Worm (Caenorhabditis elegans) whole organism, L4 larva: Measurements from ENCODE around the gene T06E4.21.
"Not testable (repeated sequence)": the region's sequence is repeated elsewhere in the genome, so short reads cannot be mapped to it uniquely, and the experiment has no call there.

Experiments
- F44E2.7 ChIP-seq: fragments of 200-800 bp; sonication (Bioruptor generic); IDR thresholded peaks from 2 replicates; pipeline ENCODE4 v2.1.2; 2022; ENCODE audit warnings: missing genetic modification characterization, missing compliant biosample characterization
- Y105C5A.15 ChIP-seq: fragments of 200-800 bp; sonication (Bioruptor generic); IDR thresholded peaks from 2 replicates; pipeline ENCODE4 v1.3.6; 2022; ENCODE audit warnings: missing genetic modification characterization, missing compliant biosample characterization
- Y48G9A.11 ChIP-seq: fragments of 200-800 bp; sonication (Bioruptor generic); IDR thresholded peaks from 2 replicates; pipeline ENCODE4 v1.3.6; 2022; ENCODE audit warnings: missing genetic modification reagents, missing genetic modification characterization, missing compliant biosample characterization
- ZK337.2 ChIP-seq: fragments of 200-800 bp; sonication (Bioruptor generic); IDR thresholded peaks from 2 replicates; pipeline ENCODE4 v1.3.6; 2022; ENCODE audit warnings: missing genetic modification reagents, missing genetic modification characterization, missing compliant biosample characterization
- ZK546.5 ChIP-seq, 2 experiments: sonication (generic microtip); optimal IDR thresholded peaks; 2 replicates each; lab custom pipeline; 2017; ENCODE audit warnings: missing biosample characterization in 2 of 2, missing genetic modification characterization in 2 of 2
- arid-1 ChIP-seq: fragments of 200-800 bp; sonication (Bioruptor generic); conservative IDR thresholded peaks from 2 replicates; pipeline ENCODE4 v1.3.6; 2022; ENCODE audit warnings: missing genetic modification reagents, missing genetic modification characterization, missing compliant biosample characterization
- ceh-28 ChIP-seq: fragments of 150-350 bp; optimal IDR thresholded peaks from 2 replicates; lab custom pipeline; 2014; ENCODE audit warnings: missing biosample characterization, missing genetic modification reagents, missing genetic modification characterization
- daf-16 ChIP-seq, 3 experiments: sonication (generic microtip); optimal IDR thresholded peaks; 2 replicates each; lab custom pipeline; 2016 to 2017; ENCODE audit warnings: missing genetic modification characterization in 3 of 3, missing genetic modification reagents in 3 of 3, mild to moderate bottlenecking in 2 of 3, missing compliant biosample characterization in 2 of 3, missing biosample characterization in 1 of 3, moderate library complexity in 1 of 3
- dmd-6 ChIP-seq: fragments of 200-800 bp; sonication (Bioruptor generic); IDR thresholded peaks from 2 replicates; pipeline ENCODE4 v1.3.6; 2022; ENCODE audit warnings: missing genetic modification reagents, missing genetic modification characterization, missing compliant biosample characterization
- duxl-1 ChIP-seq: sonication (generic microtip); optimal IDR thresholded peaks from 2 replicates; lab custom pipeline; 2016; ENCODE audit warnings: mild to moderate bottlenecking, missing genetic modification characterization, moderate library complexity, missing compliant biosample characterization; ENCODE audit not compliant: poor library complexity
- egl-43 ChIP-seq: fragments of 200-800 bp; sonication (Bioruptor generic); IDR thresholded peaks from 2 replicates; pipeline ENCODE4 v1.3.6; 2022; ENCODE audit warnings: missing genetic modification reagents, missing genetic modification characterization, missing compliant biosample characterization
- hlh-11 ChIP-seq: fragments of 200-800 bp; sonication (Bioruptor generic); optimal IDR thresholded peaks from 2 replicates; lab custom pipeline; 2018; ENCODE audit warnings: mild to moderate bottlenecking, missing genetic modification characterization, missing compliant biosample characterization
- lin-1 ChIP-seq: fragments of 200-800 bp; sonication (Bioruptor generic); IDR thresholded peaks from 2 replicates; pipeline ENCODE4 v1.3.6; 2022; ENCODE audit warnings: missing genetic modification reagents, missing genetic modification characterization, missing compliant biosample characterization
- madf-5 ChIP-seq, 2 experiments: fragments of 200-800 bp; sonication (Bioruptor generic); IDR thresholded peaks; 2 replicates each; pipeline ENCODE4 v1.3.6; 2022; ENCODE audit warnings: missing compliant biosample characterization in 2 of 2, missing genetic modification characterization in 2 of 2
- mep-1 ChIP-seq: fragments of 150-350 bp; sonication (generic microtip); optimal IDR thresholded peaks from 3 replicates; lab custom pipeline; 2014; ENCODE audit warnings: missing biosample characterization, missing genetic modification characterization
- nhr-11 ChIP-seq: fragments of 150-350 bp; optimal IDR thresholded peaks from 2 replicates; lab custom pipeline; 2014; ENCODE audit warnings: missing biosample characterization, missing genetic modification characterization
- nhr-28 ChIP-seq: fragments of 150-350 bp; optimal IDR thresholded peaks from 2 replicates; lab custom pipeline; 2014; ENCODE audit warnings: missing biosample characterization, missing genetic modification characterization
- nhr-76 ChIP-seq: fragments of 150-350 bp; optimal IDR thresholded peaks from 2 replicates; lab custom pipeline; 2014; ENCODE audit warnings: missing biosample characterization, missing genetic modification characterization
- pha-4 ChIP-seq, 2 experiments: fragments of 150-350 bp in 1 of 2; fragments of 200-800 bp in 1 of 2; sonication (Bioruptor generic) in 1 of 2; IDR thresholded peaks in 1 of 2; optimal IDR thresholded peaks in 1 of 2; 2 replicates each; pipeline versions ENCODE4 v1.3.6 to Lab custom; 2014 to 2022; ENCODE audit warnings: missing genetic modification characterization in 2 of 2, missing genetic modification reagents in 2 of 2, missing biosample characterization in 1 of 2, missing compliant biosample characterization in 1 of 2
- php-3 ChIP-seq: fragments of 200-800 bp; sonication (Bioruptor generic); IDR thresholded peaks from 2 replicates; pipeline ENCODE4 v1.3.6; 2022; ENCODE audit warnings: missing genetic modification reagents, missing genetic modification characterization, missing compliant biosample characterization
- set-16 ChIP-seq: fragments of 200-800 bp; sonication (Bioruptor generic); IDR thresholded peaks from 2 replicates; pipeline ENCODE4 v1.3.6; 2022; ENCODE audit warnings: missing genetic modification reagents, missing genetic modification characterization, missing compliant biosample characterization
- skn-1 ChIP-seq: fragments of 150-350 bp; optimal IDR thresholded peaks from 2 replicates; lab custom pipeline; 2014; ENCODE audit warnings: missing biosample characterization, missing genetic modification characterization
- unc-62 ChIP-seq, 3 experiments: fragments of 150-350 bp in 1 of 3; sonication (generic microtip); optimal IDR thresholded peaks in 2 of 3; peaks in 1 of 3; 1 replicate in 1 of 3; 2 replicates in 2 of 3; lab custom pipeline; 2014 to 2017; ENCODE audit warnings: missing biosample characterization in 3 of 3, missing genetic modification characterization in 3 of 3, missing genetic modification reagents in 3 of 3, missing genotype in 1 of 3
- zip-2 ChIP-seq: fragments of 150-350 bp; optimal IDR thresholded peaks from 2 replicates; lab custom pipeline; 2014; ENCODE audit warnings: missing biosample characterization, missing genetic modification characterization

The T06E4.21 gene

DNA sequence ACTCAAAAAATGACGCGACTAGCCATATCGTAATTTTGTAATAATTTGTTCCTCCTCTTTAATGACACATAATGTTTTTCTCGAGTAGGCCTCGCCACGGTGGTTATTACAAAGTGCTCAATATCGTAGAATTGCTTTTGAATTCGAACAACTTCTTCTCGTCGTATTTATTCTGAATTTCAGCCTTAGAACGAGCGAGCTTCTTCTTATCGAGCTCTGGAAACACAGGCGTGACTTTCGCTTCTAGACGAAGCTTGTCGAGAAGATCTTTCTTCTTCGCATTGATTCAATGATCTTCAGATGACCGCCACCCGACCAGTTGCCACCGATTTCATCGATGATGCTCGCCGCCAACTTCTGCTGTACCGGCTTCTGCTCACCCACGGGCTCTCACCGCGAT, at the start of gene T06E4.21:
TSS of gene T06E4.21 (plus strand) at position 301 of the 400 bp plus-strand sequence.
- TF ChIP-seq nhr-11 (tag; lab: Kevin White, UChicago) (no peak), Y105C5A.15 (GFP tag; lab: Robert Waterston, UW) (no peak), skn-1 (tag; lab: Kevin White, UChicago) (no peak), unc-62 (GFP tag; optimal IDR thresholded peaks at IDR 0.05 in 1 of 2; lab: Kevin White, UChicago) (no peak), unc-62 (tag; optimal IDR thresholded peaks at IDR 0.05; lab: Kevin White, UChicago) (no peak)
- TF ChIP-seq, all 104 proteins: peak for 0

DNA sequence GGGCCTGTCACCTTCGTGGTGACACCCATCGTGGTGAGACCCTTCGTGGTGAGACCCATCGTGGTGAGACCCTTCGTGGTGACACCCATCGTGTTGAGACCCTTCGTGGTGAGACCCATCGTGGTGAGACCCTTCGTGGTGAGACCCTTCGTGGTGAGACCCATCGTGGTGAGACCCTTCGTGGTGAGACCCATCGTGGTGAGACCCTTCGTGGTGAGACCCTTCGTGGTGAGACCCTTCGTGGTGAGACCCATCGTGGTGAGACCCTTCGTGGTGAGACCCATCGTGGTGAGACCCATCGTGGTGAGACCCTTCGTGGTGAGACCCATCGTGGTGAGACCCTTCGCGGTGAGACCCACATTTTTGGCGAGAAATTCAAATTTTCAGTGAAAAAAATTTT, 49.5 kb upstream of the T06E4.21 start:
- TF ChIP-seq set-16 = peak; percentile 69; the same call in 1 of the 2 replicates

DNA sequence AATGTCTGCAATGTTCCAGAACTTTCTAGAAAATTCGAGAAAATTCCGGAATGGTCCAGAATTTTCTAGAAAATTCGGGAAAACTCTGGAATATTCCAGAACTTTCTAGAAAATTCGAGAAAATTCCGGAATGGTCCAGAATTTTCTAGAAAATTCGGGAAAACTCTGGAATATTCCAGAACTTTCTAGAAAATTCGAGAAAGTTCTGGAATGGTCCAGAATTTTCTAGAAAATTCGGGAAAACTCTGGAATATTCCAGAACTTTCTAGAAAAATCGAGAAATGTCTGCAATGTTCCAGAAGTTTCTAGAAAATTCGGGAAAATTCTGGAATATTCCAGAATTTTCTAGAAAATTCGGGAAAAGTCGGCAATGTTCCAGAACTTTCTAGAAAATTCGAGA, 47.9 kb upstream of the T06E4.21 start:
- 0 out of 2 replicates have a peak, but pooled peaks have one; percentile 24 for TF ChIP-seq lin-1 (GFP tag; lab: Robert Waterston, UW)
- 0 out of 2 replicates have a peak, but pooled peaks have one; percentile 11 for TF ChIP-seq Y48G9A.11 (GFP tag; lab: Robert Waterston, UW)
- 0 out of 2 replicates have a peak, but pooled peaks have one; percentile 27 for TF ChIP-seq pha-4 (GFP tag; IDR thresholded peaks at IDR 0.05; lab: Robert Waterston, UW)
- not testable (repeated sequence) for TF ChIP-seq pha-4 (tag; optimal IDR thresholded peaks at IDR 0.05; lab: Kevin White, UChicago)

DNA sequence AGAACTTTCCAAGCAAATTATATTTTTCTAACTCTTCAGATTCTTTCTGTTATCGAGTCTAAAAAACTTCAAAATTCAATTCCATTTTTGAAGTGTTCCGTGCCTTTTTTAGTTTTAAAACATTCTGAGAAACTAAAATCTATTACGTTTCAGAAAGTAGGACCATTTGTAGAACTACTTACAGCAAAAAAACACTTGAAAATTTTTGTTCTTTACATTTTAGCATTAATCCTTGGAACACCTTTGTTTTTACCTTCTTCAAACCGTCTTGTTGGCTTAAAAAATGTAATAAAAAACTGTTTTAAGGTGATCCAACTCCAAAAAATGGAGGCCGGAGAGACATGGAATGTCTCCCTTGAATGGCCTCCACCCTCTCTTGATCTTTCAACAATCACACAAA, 43.1 kb upstream of the T06E4.21 start, which contains the start of gene dop-2:
TSS of gene dop-2 (plus strand) at position 301 of the 400 bp plus-strand sequence.
- TF ChIP-seq arid-1 (GFP tag; lab: Robert Waterston, UW) (no peak), madf-5 (GFP tag; IDR thresholded peaks at IDR 0.05; lab: Robert Waterston, UW) (no peak), dmd-6 (no peak), lin-1 (GFP tag; lab: Robert Waterston, UW) (no peak), zip-2 (tag; lab: Kevin White, UChicago) (no peak), hlh-11 (tag; lab: Kevin White, UChicago) (no peak), daf-16 (GFP tag; optimal IDR thresholded peaks at IDR 0.05; lab: Kevin White, UChicago) (no peak), daf-16 (tag; optimal IDR thresholded peaks at IDR 0.05; lab: Kevin White, UChicago) (no peak), nhr-76 (tag; lab: Kevin White, UChicago) (no peak), ZK337.2 (GFP tag; lab: Robert Waterston, UW) (no peak), nhr-28 (no peak), ZK546.5 (tag; optimal IDR thresholded peaks at IDR 0.05; lab: Kevin White, UChicago) (no peak)
- TF ChIP-seq, all 104 proteins: peak for 0

DNA sequence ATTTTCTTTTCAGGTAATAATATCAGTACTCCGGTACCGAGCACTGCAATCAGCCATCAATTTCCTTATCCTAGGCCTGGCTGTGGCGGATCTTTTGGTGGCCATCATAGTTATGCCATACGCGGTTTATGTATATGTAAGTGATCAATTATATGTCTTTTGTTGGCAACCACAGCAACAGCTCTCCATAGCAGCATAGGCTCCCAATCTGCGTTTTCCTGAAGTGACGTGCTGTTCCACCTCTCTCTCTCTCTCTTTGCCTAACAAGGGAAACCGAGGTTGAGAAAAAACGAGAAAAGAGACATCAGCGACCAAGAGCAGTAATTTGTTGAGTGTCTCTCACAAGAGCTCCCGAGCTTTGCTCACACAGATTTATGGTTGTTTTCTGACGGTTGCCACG, 42.2 kb upstream of the T06E4.21 start:
- TF ChIP-seq egl-43 (GFP tag; lab: Robert Waterston, UW) (0 out of 2 replicates have a peak, but pooled peaks have one; percentile 22), unc-62 (GFP tag; optimal IDR thresholded peaks at IDR 0.05 in 1 of 2; lab: Kevin White, UChicago) (peak in 1 of 2 experiments; percentile 92), unc-62 (tag; optimal IDR thresholded peaks at IDR 0.05; lab: Kevin White, UChicago) (no peak), php-3 (GFP tag; lab: Robert Waterston, UW) (no peak), ceh-28 (tag; lab: Kevin White, UChicago) (no peak)

DNA sequence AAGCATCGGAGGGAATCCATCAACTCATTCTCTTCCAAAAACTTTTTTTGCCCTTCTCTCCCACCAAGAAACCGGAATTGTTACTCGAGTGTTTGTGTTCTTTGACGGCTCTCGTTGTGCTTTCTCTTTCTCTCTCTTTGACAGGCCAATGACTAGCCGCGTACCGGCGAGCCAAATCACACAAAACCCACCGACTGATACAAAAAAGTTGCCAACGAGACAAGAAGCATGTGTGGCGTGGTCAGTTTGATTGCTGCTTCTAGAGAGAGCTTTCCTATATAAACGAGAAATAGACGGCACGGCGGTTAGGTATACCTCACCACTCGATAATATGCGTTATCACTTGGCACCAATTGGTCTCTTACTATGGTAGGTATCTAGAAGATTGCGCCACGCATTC, 35.7 kb upstream of the T06E4.21 start, which contains the start of gene pqn-63:
TSS of gene pqn-63 (plus strand) at position 307 of the 400 bp plus-strand sequence.
- TF ChIP-seq F44E2.7 (GFP tag; lab: Robert Waterston, UW) (no peak), dmd-6 (peak; percentile 42; the same call in 1 of the 2 replicates), duxl-1 (tag; lab: Kevin White, UChicago) (no peak)

DNA sequence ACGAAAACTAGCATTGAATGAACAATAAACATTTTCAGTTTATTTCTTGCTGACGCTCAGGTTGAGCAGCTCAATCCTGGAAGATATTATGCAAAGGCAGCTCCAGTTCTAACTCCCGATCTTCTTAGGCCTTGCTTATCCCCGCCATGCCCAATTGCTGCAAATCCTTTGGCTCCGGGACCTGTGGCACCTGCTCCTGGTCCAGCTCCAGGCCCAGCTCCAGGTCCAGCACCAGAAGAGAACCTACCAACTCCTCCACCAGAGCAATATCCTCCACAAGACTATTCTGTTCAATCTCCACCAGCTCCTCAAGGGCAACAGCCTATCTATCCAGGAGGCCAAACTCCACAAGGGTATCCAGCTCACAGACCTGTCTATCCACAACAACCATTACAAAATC, 35.3 kb upstream of the T06E4.21 start:
- TF ChIP-seq unc-62 (GFP tag; optimal IDR thresholded peaks at IDR 0.05 in 1 of 2; lab: Kevin White, UChicago) (peak in 1 of 2 experiments; percentile 5), unc-62 (tag; optimal IDR thresholded peaks at IDR 0.05; lab: Kevin White, UChicago) (no peak), set-16 (peak; percentile 71), mep-1 (tag; lab: Kevin White, UChicago) (no peak)
- TF ChIP-seq, all 104 proteins: peak for 2
